Fruit fly (Drosophila melanogaster): Measurements from ENCODE around the gene nkd.

nkd gene

DNA sequence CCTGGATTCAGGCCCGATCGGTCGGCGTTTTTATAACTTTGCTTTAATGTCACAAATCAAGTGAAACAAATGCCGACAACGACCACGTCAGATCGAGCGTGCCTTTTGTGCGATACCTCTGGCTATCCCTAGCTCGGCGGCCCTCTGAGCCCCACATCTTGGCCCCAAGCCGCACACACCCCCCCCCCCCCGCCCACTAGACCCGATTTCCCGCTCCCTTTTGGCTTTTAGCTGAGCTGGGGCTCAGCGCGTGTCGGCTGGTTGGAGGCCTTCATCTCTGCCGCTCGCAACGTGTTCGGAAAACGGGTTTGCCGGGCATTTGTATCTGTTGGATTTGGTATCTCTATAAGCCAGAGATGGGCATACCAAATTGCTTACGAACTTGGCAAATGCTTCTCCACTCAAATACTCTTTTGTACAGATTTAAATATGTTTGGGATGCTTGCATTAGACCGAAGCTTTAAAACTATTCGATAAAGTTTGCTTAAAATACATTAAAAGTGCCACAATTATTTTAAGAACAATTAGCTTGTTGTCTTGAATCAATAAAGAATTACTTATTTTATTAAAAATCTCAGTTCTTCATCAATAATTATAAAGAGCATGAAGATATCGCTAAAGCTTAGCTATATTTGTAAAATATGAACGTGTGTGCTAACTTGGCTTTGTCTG lies 29.0 kb downstream of the nkd start:
- TF ChIP-seq sob (GFP tag; IDR thresholded peaks at IDR 0.05) (no peak), Adf1 (GFP tag; IDR thresholded peaks at IDR 0.05) (no peak), CG15696 (tag; optimal IDR thresholded peaks at IDR 0.05) (no peak), CG4820 (GFP tag; optimal IDR thresholded peaks at IDR 0.05) (no peak), CG10366 (GFP tag; IDR thresholded peaks at IDR 0.05) (peak; percentile 12; the same call in 1 of the 2 replicates), CG1647 (GFP tag; optimal IDR thresholded peaks at IDR 0.05) (no peak), CG12744 (GFP tag; optimal IDR thresholded peaks at IDR 0.05) (no peak), vvl (GFP tag; IDR thresholded peaks at IDR 0.05) (peak; percentile 48; the same call in 1 of the 2 replicates), crp (GFP tag; optimal IDR thresholded peaks at IDR 0.05) (no peak), CG14860 (GFP tag; IDR thresholded peaks at IDR 0.05; ENCODE audit: partially characterized antibody) (no peak), CG11504 (tag; optimal IDR thresholded peaks at IDR 0.05) (peak; percentile 59), hkb (optimal IDR thresholded peaks at IDR 0.05) (no peak), hkb (GFP tag; IDR thresholded peaks at IDR 0.05) (no peak), CG18011 (GFP tag; optimal IDR thresholded peaks at IDR 0.05) (no peak), p53 (GFP tag; optimal IDR thresholded peaks at IDR 0.05) (no peak), ham (GFP tag; IDR thresholded peaks at IDR 0.05) (no peak), CG10274 (GFP tag; optimal IDR thresholded peaks at IDR 0.05) (peak; percentile 29), en (GFP tag; optimal IDR thresholded peaks at IDR 0.05) (no peak), aop (GFP tag; IDR thresholded peaks at IDR 0.05) (no peak), Atf6 (GFP tag; IDR thresholded peaks at IDR 0.05) (no peak; the same call in 1 of the 2 replicates), MBD-R2 (GFP tag; IDR thresholded peaks at IDR 0.05) (no peak), TFAM (GFP tag; optimal IDR thresholded peaks at IDR 0.05) (no peak), dpn (GFP tag; optimal IDR thresholded peaks at IDR 0.05) (peak in 1 of 2 experiments; percentile 14), CG8089 (GFP tag; optimal IDR thresholded peaks at IDR 0.05) (no peak), CG18476 (GFP tag; optimal IDR thresholded peaks at IDR 0.05) (peak; percentile 20), CG3281 (GFP tag; optimal IDR thresholded peaks at IDR 0.05) (peak; percentile 50), pros (GFP tag; optimal IDR thresholded peaks at IDR 0.05) (peak; percentile 12), CG15514 (GFP tag; optimal IDR thresholded peaks at IDR 0.05) (no peak), az2 (GFP tag; optimal IDR thresholded peaks at IDR 0.05) (peak; percentile 22), pb (GFP tag; optimal IDR thresholded peaks at IDR 0.05) (no peak), CG9817 (tag; optimal IDR thresholded peaks at IDR 0.05) (peak; percentile 28), CG14441 (GFP tag; IDR thresholded peaks at IDR 0.05) (peak; percentile 46), CG12236 (GFP tag; optimal IDR thresholded peaks at IDR 0.05) (no peak), CG9215 (GFP tag; IDR thresholded peaks at IDR 0.05) (0 out of 2 replicates have a peak, but pooled peaks have one; percentile 21), Nf-YC (tag; optimal IDR thresholded peaks at IDR 0.05) (no peak), lbe (GFP tag; optimal IDR thresholded peaks at IDR 0.05) (no peak), oc (tag; optimal IDR thresholded peaks at IDR 0.05) (peak; percentile 90), grn (GFP tag; optimal IDR thresholded peaks at IDR 0.05) (no peak), tap (tag; optimal IDR thresholded peaks at IDR 0.05) (peak; percentile 1), CG16813 (GFP tag; IDR thresholded peaks at IDR 0.05; ENCODE audit: partially characterized antibody) (no peak), Ptx1 (GFP tag; IDR thresholded peaks at IDR 0.05) (peak; percentile 45; the same call in 1 of the 2 replicates), NfI (GFP tag; optimal IDR thresholded peaks at IDR 0.05) (peak; percentile 49), CG7786 (GFP tag; optimal IDR thresholded peaks at IDR 0.05) (peak; percentile 12), CG17186 (GFP tag; optimal IDR thresholded peaks at IDR 0.05) (no peak), dysf (GFP tag; IDR thresholded peaks at IDR 0.05) (peak; percentile 67; the same call in 2 of the 3 replicates), CG2875 (GFP tag; optimal IDR thresholded peaks at IDR 0.05) (no peak), jigr1 (GFP tag; IDR thresholded peaks at IDR 0.05) (no peak), Dref (GFP tag; IDR thresholded peaks at IDR 0.05) (no peak), CG18262 (tag; optimal IDR thresholded peaks at IDR 0.05) (peak; percentile 38), CG34422 (GFP tag; IDR thresholded peaks at IDR 0.05) (no peak)
